Worm (Caenorhabditis elegans) whole organism, L2 larva: ENCODE measurements around the gene rhgf-2.

ENCODE experiments used
- aly-2 ChIP-seq: fragments of 150-350 bp; optimal IDR thresholded peaks from 2 replicates; lab custom pipeline; 2014; ENCODE audit warnings: missing biosample characterization, missing genetic modification characterization
- ama-1 ChIP-seq: fragments of 150-350 bp; optimal IDR thresholded peaks from 2 replicates; lab custom pipeline; 2018; ENCODE audit warnings: inconsistent platforms
- ceh-82 ChIP-seq: fragments of 150-350 bp; optimal IDR thresholded peaks from 2 replicates; lab custom pipeline; 2014; ENCODE audit warnings: missing biosample characterization, missing genetic modification characterization
- elt-3 ChIP-seq: sonication (generic microtip); optimal IDR thresholded peaks from 2 replicates; lab custom pipeline; 2017; ENCODE audit warnings: missing biosample characterization, missing genetic modification characterization
- lin-13 ChIP-seq: fragments of 150-350 bp; optimal IDR thresholded peaks from 2 replicates; lab custom pipeline; 2014; ENCODE audit warnings: missing biosample characterization, missing genetic modification reagents, missing genetic modification characterization
- mbf-1 ChIP-seq: sonication (generic microtip); optimal IDR thresholded peaks from 2 replicates; lab custom pipeline; 2017; ENCODE audit warnings: missing biosample characterization, missing genetic modification characterization
- nhr-10 ChIP-seq: sonication (generic microtip); optimal IDR thresholded peaks from 2 replicates; lab custom pipeline; 2017; ENCODE audit warnings: missing biosample characterization, missing genetic modification characterization
- nhr-12 ChIP-seq: fragments of 150-350 bp; optimal IDR thresholded peaks from 2 replicates; lab custom pipeline; 2014; ENCODE audit warnings: missing biosample characterization, missing genetic modification characterization
- nhr-23 ChIP-seq: fragments of 150-350 bp; optimal IDR thresholded peaks from 2 replicates; lab custom pipeline; 2014; ENCODE audit warnings: missing biosample characterization, missing genetic modification reagents, missing genetic modification characterization
- nhr-237 ChIP-seq: fragments of 150-350 bp; optimal IDR thresholded peaks from 2 replicates; lab custom pipeline; 2014; ENCODE audit warnings: missing biosample characterization, missing genetic modification characterization
- nhr-6 ChIP-seq: fragments of 150-350 bp; optimal IDR thresholded peaks from 2 replicates; lab custom pipeline; 2014; ENCODE audit warnings: missing biosample characterization, missing genetic modification characterization
- nhr-77 ChIP-seq: fragments of 150-350 bp; optimal IDR thresholded peaks from 2 replicates; lab custom pipeline; 2014; ENCODE audit warnings: missing biosample characterization, missing genetic modification characterization
- skn-1 ChIP-seq: sonication (generic microtip); optimal IDR thresholded peaks from 2 replicates; lab custom pipeline; 2017; ENCODE audit warnings: missing biosample characterization, missing genetic modification characterization
- unc-62 ChIP-seq: fragments of 150-350 bp; optimal IDR thresholded peaks from 2 replicates; lab custom pipeline; 2014; ENCODE audit warnings: missing biosample characterization, missing genetic modification reagents, missing genetic modification characterization

- TF ChIP-seq nhr-23 (tag; lab: Kevin White, UChicago) (no peak), ama-1 (lab: Kevin White, UChicago) (no peak), unc-62 (no peak), nhr-10 (no peak), nhr-237 (no peak), nhr-12 (no peak), aly-2 (no peak), lin-13 (GFP tag; lab: Kevin White, UChicago) (no peak), skn-1 (tag; lab: Kevin White, UChicago) (no peak), nhr-77 (no peak), mbf-1 (tag; lab: Kevin White, UChicago) (no peak), ceh-82 (tag; lab: Kevin White, UChicago) (no peak), nhr-6 (tag; lab: Kevin White, UChicago) (no peak), elt-3 (no peak)
These were observed 17.9 kb downstream of the rhgf-2 start for ce11 chrII:4118508-4118907.
